Fruit fly (Drosophila melanogaster) whole organism, embryonic: ENCODE results near the gene loaf.

ENCODE experiments used
- Adf1 ChIP-seq: fragments of 200-800 bp; sonication (Bioruptor generic); IDR thresholded peaks from 2 replicates; pipeline ENCODE4 v1.3.6; 2022; ENCODE audit warnings: missing biosample characterization, missing genetic modification characterization
- CG11085 ChIP-seq: fragments of 200-800 bp; sonication (Bioruptor generic); IDR thresholded peaks from 2 replicates; pipeline ENCODE4 v1.3.6; 2022; ENCODE audit warnings: missing biosample characterization, missing genetic modification characterization
- CG11398 ChIP-seq: fragments of 200-800 bp; sonication (Bioruptor generic); optimal IDR thresholded peaks from 2 replicates; lab custom pipeline; 2016; ENCODE audit warnings: missing biosample characterization, missing genetic modification characterization
- CG11723 ChIP-seq: fragments of 200-800 bp; sonication (Bioruptor generic); optimal IDR thresholded peaks from 2 replicates; lab custom pipeline; 2017; ENCODE audit warnings: missing biosample characterization, mild to moderate bottlenecking, missing genetic modification characterization
- CG12942 ChIP-seq: fragments of 200-800 bp; sonication (Bioruptor generic); optimal IDR thresholded peaks from 3 replicates; lab custom pipeline; 2016; ENCODE audit warnings: missing biosample characterization, missing genetic modification characterization
- CG14710 ChIP-seq: fragments of 200-800 bp; sonication (Bioruptor generic); optimal IDR thresholded peaks from 3 replicates; lab custom pipeline; 2019; ENCODE audit warnings: missing biosample characterization, mild to moderate bottlenecking, missing genetic modification characterization, moderate library complexity
- CG15696 ChIP-seq: fragments of 200-800 bp; sonication (Bioruptor generic); optimal IDR thresholded peaks from 2 replicates; lab custom pipeline; 2019; ENCODE audit warnings: missing biosample characterization, mild to moderate bottlenecking, missing genetic modification characterization, moderate library complexity
- CG1603 ChIP-seq: fragments of 200-800 bp; sonication (Bioruptor generic); optimal IDR thresholded peaks from 2 replicates; lab custom pipeline; 2019; ENCODE audit warnings: missing biosample characterization, mild to moderate bottlenecking, missing genetic modification characterization, moderate library complexity
- CG16779 ChIP-seq: fragments of 200-800 bp; sonication (Bioruptor generic); IDR thresholded peaks from 2 replicates; pipeline ENCODE4 v1.3.6; 2022; ENCODE audit warnings: missing biosample characterization, missing genetic modification characterization
- CG17361 ChIP-seq: fragments of 200-800 bp; sonication (Bioruptor generic); IDR thresholded peaks from 3 replicates; pipeline ENCODE4 v1.3.6; 2022; ENCODE audit warnings: missing biosample characterization, missing genetic modification characterization
- CG18764 ChIP-seq: fragments of 200-800 bp; sonication (Bioruptor generic); optimal IDR thresholded peaks from 3 replicates; lab custom pipeline; 2016; ENCODE audit warnings: missing biosample characterization, missing genetic modification characterization
- CG2120 ChIP-seq: fragments of 200-800 bp; sonication (Bioruptor generic); optimal IDR thresholded peaks from 3 replicates; lab custom pipeline; 2016; ENCODE audit warnings: missing biosample characterization, missing genetic modification characterization
- CG2875 ChIP-seq: fragments of 200-800 bp; sonication (Bioruptor generic); optimal IDR thresholded peaks from 2 replicates; lab custom pipeline; 2017; ENCODE audit warnings: missing biosample characterization, mild to moderate bottlenecking, missing genetic modification characterization, missing genetic modification reagents
- CG31388 ChIP-seq: fragments of 200-800 bp; sonication (Bioruptor generic); optimal IDR thresholded peaks from 2 replicates; lab custom pipeline; 2016; ENCODE audit warnings: missing biosample characterization, missing genetic modification characterization
- CG7556 ChIP-seq: fragments of 200-800 bp; sonication (Bioruptor generic); optimal IDR thresholded peaks from 2 replicates; lab custom pipeline; 2017; ENCODE audit warnings: missing biosample characterization, mild to moderate bottlenecking, missing genetic modification characterization
- CG7786 ChIP-seq: fragments of 200-800 bp; sonication (Bioruptor generic); optimal IDR thresholded peaks from 2 replicates; lab custom pipeline; 2016; ENCODE audit warnings: missing biosample characterization, missing genetic modification characterization
- CG7963 ChIP-seq: fragments of 200-800 bp; sonication (Bioruptor generic); IDR thresholded peaks from 3 replicates; pipeline ENCODE4 v1.3.6; 2022; ENCODE audit warnings: missing biosample characterization, missing genetic modification characterization; ENCODE audit not compliant: partially characterized antibody
- CG8478 ChIP-seq: fragments of >200 bp; optimal IDR thresholded peaks from 2 replicates; lab custom pipeline; 2018
- CG8944 ChIP-seq: fragments of 200-800 bp; sonication (Bioruptor generic); optimal IDR thresholded peaks from 3 replicates; lab custom pipeline; 2016; ENCODE audit warnings: missing biosample characterization, missing genetic modification characterization
- CHES-1-like ChIP-seq: fragments of 200-800 bp; sonication (Bioruptor generic); optimal IDR thresholded peaks from 2 replicates; lab custom pipeline; 2016; ENCODE audit warnings: missing biosample characterization, missing genetic modification characterization
- CrebB ChIP-seq: fragments of 200-800 bp; sonication (Bioruptor generic); optimal IDR thresholded peaks from 3 replicates; lab custom pipeline; 2018; ENCODE audit warnings: missing biosample characterization, mild to moderate bottlenecking, missing genetic modification characterization
- D19A ChIP-seq: fragments of 200-800 bp; optimal IDR thresholded peaks from 3 replicates; lab custom pipeline; 2019; ENCODE audit warnings: missing biosample characterization, mild to moderate bottlenecking, missing genetic modification characterization, moderate library complexity
- Dp ChIP-seq: fragments of 200-800 bp; sonication (Bioruptor generic); optimal IDR thresholded peaks from 2 replicates; lab custom pipeline; 2018; ENCODE audit warnings: missing biosample characterization, mild to moderate bottlenecking, missing genetic modification characterization, moderate library complexity
- Fer3 ChIP-seq: fragments of 200-800 bp; sonication (Bioruptor generic); optimal IDR thresholded peaks from 2 replicates; lab custom pipeline; 2018; ENCODE audit warnings: missing biosample characterization, mild to moderate bottlenecking, missing genetic modification characterization, moderate library complexity
- GATAe ChIP-seq: fragments of 200-800 bp; sonication (Bioruptor generic); conservative IDR thresholded peaks from 2 replicates; pipeline ENCODE4 v1.3.6; 2022; ENCODE audit warnings: missing biosample characterization, missing genetic modification characterization
- H15 ChIP-seq: fragments of 200-800 bp; sonication (Bioruptor generic); IDR thresholded peaks from 3 replicates; pipeline ENCODE4 v1.3.6; 2022; ENCODE audit warnings: missing biosample characterization, missing genetic modification characterization
- HLH4C ChIP-seq: fragments of 200-800 bp; sonication (Bioruptor generic); IDR thresholded peaks from 3 replicates; pipeline ENCODE4 v1.3.6; 2022; ENCODE audit warnings: missing biosample characterization, missing genetic modification characterization; ENCODE audit not compliant: partially characterized antibody
- Hand ChIP-seq: fragments of 200-800 bp; sonication (Bioruptor generic); optimal IDR thresholded peaks from 2 replicates; lab custom pipeline; 2017; ENCODE audit warnings: mild to moderate bottlenecking, missing biosample characterization, missing genetic modification reagents, missing genetic modification characterization
- HmgD ChIP-seq: fragments of 200-800 bp; sonication (Bioruptor generic); optimal IDR thresholded peaks from 3 replicates; lab custom pipeline; 2016; ENCODE audit warnings: missing biosample characterization, missing genetic modification characterization
- Hmr ChIP-seq: fragments of 200-800 bp; sonication (Bioruptor generic); optimal IDR thresholded peaks from 3 replicates; lab custom pipeline; 2017; ENCODE audit warnings: mild to moderate bottlenecking, missing biosample characterization, missing genetic modification reagents, missing genetic modification characterization
- Kr ChIP-seq: fragments of 200-800 bp; sonication (Bioruptor generic); optimal IDR thresholded peaks from 2 replicates; lab custom pipeline; 2017; ENCODE audit warnings: missing biosample characterization, mild to moderate bottlenecking, missing genetic modification characterization
- Mes4 ChIP-seq: fragments of 200-800 bp; sonication (Bioruptor generic); optimal IDR thresholded peaks from 2 replicates; lab custom pipeline; 2016; ENCODE audit warnings: missing biosample characterization, missing genetic modification characterization
- Pdp1 ChIP-seq, 2 experiments: fragments of 200-800 bp; sonication (Bioruptor generic); optimal IDR thresholded peaks; 3 replicates each; lab custom pipeline; 2016; ENCODE audit warnings: missing biosample characterization in 2 of 2, missing genetic modification characterization in 2 of 2, mild to moderate bottlenecking in 1 of 2, moderate library complexity in 1 of 2
- Usf ChIP-seq: fragments of 200-800 bp; sonication (Bioruptor generic); optimal IDR thresholded peaks from 2 replicates; lab custom pipeline; 2017; ENCODE audit warnings: missing genotype, missing biosample characterization, missing genetic modification characterization
- aop ChIP-seq: fragments of 200-800 bp; sonication (Bioruptor generic); IDR thresholded peaks from 2 replicates; pipeline ENCODE4 v1.3.6; 2022; ENCODE audit warnings: missing biosample characterization, missing genetic modification characterization
- ara ChIP-seq: fragments of 200-800 bp; sonication (Bioruptor generic); IDR thresholded peaks from 2 replicates; pipeline ENCODE4 v1.3.6; 2022; ENCODE audit warnings: missing biosample characterization, missing genetic modification characterization
- chinmo ChIP-seq: fragments of 200-800 bp; sonication (Bioruptor generic); IDR thresholded peaks from 4 replicates; pipeline ENCODE4 v1.3.6; 2022; ENCODE audit warnings: missing biosample characterization, missing genetic modification characterization; ENCODE audit not compliant: partially characterized antibody
- chm ChIP-seq: fragments of 200-800 bp; sonication (Bioruptor generic); IDR thresholded peaks from 2 replicates; pipeline ENCODE4 v1.3.6; 2022; ENCODE audit warnings: missing biosample characterization, missing genetic modification characterization
- croc ChIP-seq: fragments of 200-800 bp; sonication (Bioruptor generic); conservative IDR thresholded peaks from 3 replicates; pipeline ENCODE4 v1.3.6; 2022; ENCODE audit warnings: missing biosample characterization, missing genetic modification characterization
- ewg ChIP-seq: fragments of 200-800 bp; sonication (Bioruptor generic); optimal IDR thresholded peaks from 3 replicates; lab custom pipeline; 2017; ENCODE audit warnings: mild to moderate bottlenecking, missing biosample characterization, missing genetic modification reagents, missing genetic modification characterization
- fru ChIP-seq: fragments of >200 bp; optimal IDR thresholded peaks from 2 replicates; lab custom pipeline; 2017
- hbn ChIP-seq: fragments of 200-800 bp; sonication (Bioruptor generic); IDR thresholded peaks from 2 replicates; pipeline ENCODE4 v1.3.6; 2022; ENCODE audit warnings: missing biosample characterization, missing genetic modification characterization; ENCODE audit not compliant: partially characterized antibody
- hth ChIP-seq: fragments of >200 bp; optimal IDR thresholded peaks from 2 replicates; lab custom pipeline; 2017; ENCODE audit warnings: inconsistent platforms
- jing ChIP-seq: fragments of 200-800 bp; sonication (Bioruptor generic); optimal IDR thresholded peaks from 2 replicates; lab custom pipeline; 2018; ENCODE audit warnings: missing biosample characterization, mild to moderate bottlenecking, missing genetic modification characterization
- nerfin-1 ChIP-seq: fragments of 200-800 bp; sonication (Bioruptor generic); optimal IDR thresholded peaks from 3 replicates; lab custom pipeline; 2019; ENCODE audit warnings: missing biosample characterization, mild to moderate bottlenecking, missing genetic modification characterization, moderate library complexity
- pan ChIP-seq, 4 experiments: fragments of >200 bp in 3 of 4; fragments of 200-800 bp in 1 of 4; sonication (Bioruptor generic) in 1 of 4; optimal IDR thresholded peaks in 3 of 4; IDR thresholded peaks in 1 of 4; 2 replicates each; pipeline versions ENCODE4 v1.3.6 to Lab custom; 2017 to 2022; ENCODE audit warnings: missing biosample characterization in 2 of 4, missing genetic modification characterization in 2 of 4, mixed read lengths in 1 of 4
- sd ChIP-seq: fragments of 200-800 bp; sonication (Bioruptor generic); optimal IDR thresholded peaks from 3 replicates; lab custom pipeline; 2018; ENCODE audit warnings: missing biosample characterization, mild to moderate bottlenecking, missing genetic modification characterization, moderate library complexity
- shn ChIP-seq: fragments of 200-800 bp; sonication (Bioruptor generic); optimal IDR thresholded peaks from 3 replicates; lab custom pipeline; 2016; ENCODE audit warnings: missing biosample characterization, missing genetic modification characterization
- sqz ChIP-seq: fragments of 200-800 bp; sonication (Bioruptor generic); optimal IDR thresholded peaks from 3 replicates; lab custom pipeline; 2018; ENCODE audit warnings: missing biosample characterization, mild to moderate bottlenecking, missing genetic modification characterization
- tll ChIP-seq, 2 experiments: fragments of 200-800 bp in 1 of 2; fragments of >200 bp in 1 of 2; sonication (Bioruptor generic) in 1 of 2; optimal IDR thresholded peaks; 2 replicates each; lab custom pipeline; 2017 to 2019; ENCODE audit warnings: missing biosample characterization in 2 of 2, missing genetic modification characterization in 2 of 2, mild to moderate bottlenecking in 1 of 2, moderate library complexity in 1 of 2
- unpg ChIP-seq: fragments of 200-800 bp; sonication (Bioruptor generic); optimal IDR thresholded peaks from 3 replicates; lab custom pipeline; 2018; ENCODE audit warnings: missing biosample characterization, mild to moderate bottlenecking, missing genetic modification characterization, moderate library complexity

The loaf gene

DNA sequence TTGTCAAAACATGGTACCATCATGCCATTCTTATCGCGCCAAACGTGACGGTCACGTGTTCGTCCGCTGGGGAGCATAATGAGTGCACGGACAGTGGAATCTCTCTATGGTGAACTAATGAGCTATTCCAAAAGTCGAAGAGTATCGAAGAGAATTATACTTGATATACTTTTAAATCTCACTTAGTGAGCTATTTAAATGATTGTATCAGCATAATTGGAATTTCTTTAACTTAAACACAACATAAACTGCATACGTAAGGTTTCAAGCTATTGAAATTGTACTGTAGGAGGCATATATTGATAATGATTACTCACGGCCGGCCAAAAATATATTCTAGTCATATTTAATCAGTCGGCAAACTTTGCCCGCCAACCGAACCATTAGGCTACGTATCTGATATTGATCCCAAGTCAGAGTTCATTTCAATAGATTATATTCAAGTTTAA is 44.5 kb downstream of the loaf start (continued):
- TF ChIP-seq sqz (GFP tag; lab: Kevin White, UChicago) (no peak), tll (GFP tag; optimal IDR thresholded peaks at IDR 0.05; lab: Kevin White, UChicago) (no peak), CrebB (no peak), CG17361 (no peak), Hand (GFP tag; lab: Kevin White, UChicago) (no peak), D19A (tag; lab: Kevin White, UChicago) (no peak), fru (lab: Kevin White, UChicago) (no peak), GATAe (GFP tag; lab: Robert Waterston, UW) (no peak), croc (no peak), nerfin-1 (tag; lab: Kevin White, UChicago) (no peak), CG11723 (no peak), chm (no peak), CG7786 (GFP tag; lab: Kevin White, UChicago) (no peak), CG2120 (peak; percentile 54), hth (lab: Kevin White, UChicago) (no peak), CG7963 (GFP tag; lab: Robert Waterston, UW) (no peak), Usf (GFP tag; lab: Kevin White, UChicago) (no peak), CG14710 (tag; lab: Kevin White, UChicago) (no peak), H15 (GFP tag; lab: Robert Waterston, UW) (no peak), CHES-1-like (GFP tag; lab: Kevin White, UChicago) (no peak), Adf1 (GFP tag; lab: Robert Waterston, UW) (no peak), aop (no peak), chinmo (no peak), CG2875 (GFP tag; lab: Kevin White, UChicago) (no peak), CG31388 (GFP tag; lab: Kevin White, UChicago) (no peak), CG12942 (GFP tag; lab: Kevin White, UChicago) (no peak), sd (tag; lab: Kevin White, UChicago) (no peak), CG11085 (no peak), HmgD (GFP tag; lab: Kevin White, UChicago) (no peak), hbn (GFP tag; lab: Robert Waterston, UW) (no peak), CG8478 (lab: Kevin White, UChicago) (no peak), CG15696 (tag; lab: Kevin White, UChicago) (no peak), ara (GFP tag; lab: Robert Waterston, UW) (no peak), CG7556 (GFP tag; lab: Kevin White, UChicago) (no peak), Dp (no peak), Kr (GFP tag; lab: Kevin White, UChicago) (no peak), CG8944 (GFP tag; lab: Kevin White, UChicago) (no peak), CG18764 (no peak), jing (GFP tag; lab: Kevin White, UChicago) (no peak), CG16779 (GFP tag; lab: Robert Waterston, UW) (no peak), Hmr (GFP tag; lab: Kevin White, UChicago) (peak; percentile 38), shn (no peak), HLH4C (GFP tag; lab: Robert Waterston, UW) (no peak), unpg (GFP tag; lab: Kevin White, UChicago) (peak; percentile 37), Fer3 (tag; lab: Kevin White, UChicago) (no peak), ewg (no peak), CG1603 (tag; lab: Kevin White, UChicago) (peak; percentile 2), pan (optimal IDR thresholded peaks at IDR 0.05; lab: Kevin White, UChicago) (no peak), pan (GFP tag; optimal IDR thresholded peaks at IDR 0.05 in 1 of 2, IDR thresholded peaks at IDR 0.05 in 1 of 2) (no peak), CG11398 (GFP tag; lab: Kevin White, UChicago) (no peak), Mes4 (GFP tag; lab: Kevin White, UChicago) (no peak), Pdp1 (GFP tag; optimal IDR thresholded peaks at IDR 0.05; lab: Kevin White, UChicago) (no peak)
